Worm (Caenorhabditis elegans) whole organism, L1 larva: ENCODE data around the gene vps-33.1.

Experiments used
- C16A3.4 ChIP-seq: fragments of 150-350 bp; optimal IDR thresholded peaks from 2 replicates; lab custom pipeline; 2014; ENCODE audit warnings: missing biosample characterization, missing genetic modification characterization
- C34B4.2 ChIP-seq: sonication (generic microtip); optimal IDR thresholded peaks from 2 replicates; lab custom pipeline; 2017; ENCODE audit warnings: mild to moderate bottlenecking, missing genetic modification characterization, missing compliant biosample characterization
- F16B12.6 ChIP-seq: fragments of 150-350 bp; optimal IDR thresholded peaks from 2 replicates; lab custom pipeline; 2014; ENCODE audit warnings: missing biosample characterization, missing genetic modification characterization
- Y116A8C.19 ChIP-seq: sonication (generic microtip); optimal IDR thresholded peaks from 2 replicates; lab custom pipeline; 2016; ENCODE audit warnings: missing compliant biosample characterization, missing genetic modification characterization, borderline replicate concordance
- alr-1 ChIP-seq: fragments of 200-800 bp; sonication (Bioruptor generic); optimal IDR thresholded peaks from 2 replicates; lab custom pipeline; 2018; ENCODE audit warnings: borderline replicate concordance, mild to moderate bottlenecking, missing genetic modification characterization, missing compliant biosample characterization
- blmp-1 ChIP-seq: fragments of 150-350 bp; optimal IDR thresholded peaks from 2 replicates; lab custom pipeline; 2014; ENCODE audit warnings: missing biosample characterization, missing genetic modification characterization
- ceh-63 ChIP-seq: fragments of 200-800 bp; sonication (Bioruptor generic); optimal IDR thresholded peaks from 2 replicates; lab custom pipeline; 2018; ENCODE audit warnings: mild to moderate bottlenecking, missing genetic modification characterization, missing compliant biosample characterization
- ceh-8 ChIP-seq: fragments of 200-800 bp; sonication (Bioruptor generic); optimal IDR thresholded peaks from 2 replicates; lab custom pipeline; 2018; ENCODE audit warnings: mild to moderate bottlenecking, missing genetic modification characterization, moderate library complexity, missing compliant biosample characterization
- ceh-82 ChIP-seq, 3 experiments: fragments of 150-350 bp in 1 of 3; sonication (generic microtip) in 2 of 3; optimal IDR thresholded peaks; 2 replicates each; lab custom pipeline; 2014 to 2017; ENCODE audit warnings: missing biosample characterization in 3 of 3, missing genetic modification characterization in 3 of 3
- ceh-90 ChIP-seq: sonication (generic microtip); optimal IDR thresholded peaks from 2 replicates; lab custom pipeline; 2016; ENCODE audit warnings: missing genetic modification characterization, missing compliant biosample characterization
- ces-1 ChIP-seq: fragments of 150-350 bp; optimal IDR thresholded peaks from 2 replicates; lab custom pipeline; 2014; ENCODE audit warnings: missing biosample characterization, missing genetic modification reagents, missing genetic modification characterization
- efl-1 ChIP-seq, 4 experiments: fragments of 150-350 bp; optimal IDR thresholded peaks in 3 of 4; peaks in 1 of 4; 1 replicate in 1 of 4; 2 replicates in 3 of 4; lab custom pipeline; 2014; ENCODE audit warnings: missing biosample characterization in 2 of 4, missing genetic modification characterization in 2 of 4, missing genetic modification reagents in 2 of 4
- egl-13 ChIP-seq: sonication (generic microtip); optimal IDR thresholded peaks from 2 replicates; lab custom pipeline; 2016; ENCODE audit warnings: missing genotype, missing genetic modification reagents, missing genetic modification characterization, missing compliant biosample characterization
- elt-2 ChIP-seq: sonication (generic microtip); optimal IDR thresholded peaks from 2 replicates; lab custom pipeline; 2016; ENCODE audit warnings: missing genetic modification characterization, mild to moderate bottlenecking, inconsistent platforms, missing compliant biosample characterization, missing genetic modification reagents
- fkh-4 ChIP-seq: sonication (generic microtip); optimal IDR thresholded peaks from 2 replicates; lab custom pipeline; 2016; ENCODE audit warnings: missing compliant biosample characterization, missing genetic modification characterization, borderline replicate concordance
- fos-1 ChIP-seq: fragments of 150-350 bp; optimal IDR thresholded peaks from 2 replicates; lab custom pipeline; 2014; ENCODE audit warnings: missing biosample characterization, missing genetic modification characterization
- hlh-17 ChIP-seq: fragments of 200-800 bp; sonication (Bioruptor generic); optimal IDR thresholded peaks from 2 replicates; lab custom pipeline; 2018; ENCODE audit warnings: missing genetic modification characterization, mild to moderate bottlenecking, missing compliant biosample characterization, moderate library complexity, borderline replicate concordance
- hlh-4 ChIP-seq: sonication (generic microtip); optimal IDR thresholded peaks from 2 replicates; lab custom pipeline; 2016; ENCODE audit warnings: mild to moderate bottlenecking, missing genetic modification characterization, missing compliant biosample characterization
- hpl-2 ChIP-seq: fragments of 150-350 bp; optimal IDR thresholded peaks from 2 replicates; lab custom pipeline; 2014; ENCODE audit warnings: missing biosample characterization, missing genetic modification reagents, missing genetic modification characterization
- irx-1 ChIP-seq: sonication (generic microtip); optimal IDR thresholded peaks from 2 replicates; lab custom pipeline; 2016; ENCODE audit warnings: missing genetic modification characterization, missing compliant biosample characterization
- jun-1 ChIP-seq: fragments of 150-350 bp; optimal IDR thresholded peaks from 2 replicates; lab custom pipeline; 2014; ENCODE audit warnings: missing biosample characterization, missing genetic modification reagents, missing genetic modification characterization
- lin-13 ChIP-seq: fragments of 150-350 bp; optimal IDR thresholded peaks from 2 replicates; lab custom pipeline; 2014; ENCODE audit warnings: missing biosample characterization, missing genetic modification reagents, missing genetic modification characterization
- lin-14 ChIP-seq: fragments of 200-800 bp; sonication (Bioruptor generic); optimal IDR thresholded peaks from 2 replicates; lab custom pipeline; 2018; ENCODE audit warnings: mild to moderate bottlenecking, missing genetic modification characterization, moderate library complexity, missing compliant biosample characterization
- lin-15B ChIP-seq: fragments of 150-350 bp; sonication (generic microtip); optimal IDR thresholded peaks from 3 replicates; lab custom pipeline; 2014; ENCODE audit warnings: missing biosample characterization, missing genetic modification characterization
- lin-35 ChIP-seq, 2 experiments: fragments of 150-350 bp; optimal IDR thresholded peaks; 2 replicates each; lab custom pipeline; 2014; ENCODE audit warnings: missing biosample characterization in 2 of 2, missing genetic modification characterization in 2 of 2, missing genetic modification reagents in 2 of 2
- lsy-2 ChIP-seq, 2 experiments: fragments of 150-350 bp; optimal IDR thresholded peaks; 2 replicates each; lab custom pipeline; 2014; ENCODE audit warnings: missing biosample characterization in 2 of 2, missing genetic modification characterization in 2 of 2
- mab-9 ChIP-seq: fragments of 200-800 bp; sonication (Bioruptor generic); IDR thresholded peaks from 2 replicates; pipeline ENCODE4 v1.3.6; 2022; ENCODE audit warnings: missing genetic modification reagents, missing genetic modification characterization, missing compliant biosample characterization
- mdl-1 ChIP-seq, 2 experiments: fragments of 150-350 bp; optimal IDR thresholded peaks; 2 replicates each; lab custom pipeline; 2014 to 2017; ENCODE audit warnings: missing biosample characterization in 2 of 2, missing genetic modification characterization in 2 of 2, inconsistent platforms in 1 of 2
- mep-1 ChIP-seq: fragments of 150-350 bp; optimal IDR thresholded peaks from 2 replicates; lab custom pipeline; 2014; ENCODE audit warnings: missing biosample characterization, missing genetic modification characterization
- nhr-11 ChIP-seq: fragments of 150-350 bp; optimal IDR thresholded peaks from 2 replicates; lab custom pipeline; 2014; ENCODE audit warnings: missing biosample characterization, missing genetic modification characterization
- nhr-19 ChIP-seq: fragments of 200-800 bp; sonication (Bioruptor generic); conservative IDR thresholded peaks from 2 replicates; pipeline ENCODE4 v1.3.6; 2022; ENCODE audit warnings: missing genetic modification characterization, missing compliant biosample characterization
- nhr-237 ChIP-seq: fragments of 150-350 bp; optimal IDR thresholded peaks from 2 replicates; lab custom pipeline; 2014; ENCODE audit warnings: missing biosample characterization, missing genetic modification characterization
- nhr-76 ChIP-seq: sonication (generic microtip); optimal IDR thresholded peaks from 2 replicates; lab custom pipeline; 2017; ENCODE audit warnings: missing biosample characterization, missing genetic modification characterization
- nhr-77 ChIP-seq: fragments of 150-350 bp; optimal IDR thresholded peaks from 2 replicates; lab custom pipeline; 2014; ENCODE audit warnings: missing biosample characterization, missing genetic modification characterization
- nhr-85 ChIP-seq: sonication (generic microtip); peaks from one replicate; lab custom pipeline; 2016; ENCODE audit warnings: missing genetic modification characterization, inconsistent platforms, missing compliant biosample characterization
- nhr-90 ChIP-seq: sonication (generic microtip); optimal IDR thresholded peaks from 2 replicates; lab custom pipeline; 2016; ENCODE audit warnings: mild to moderate bottlenecking, missing genetic modification characterization, missing compliant biosample characterization; ENCODE audit not compliant: poor library complexity
- pag-3 ChIP-seq: sonication (generic microtip); optimal IDR thresholded peaks from 2 replicates; lab custom pipeline; 2017; ENCODE audit warnings: missing genetic modification characterization, mild to moderate bottlenecking, missing compliant biosample characterization, antibody characterized with exemption, borderline replicate concordance; ENCODE audit not compliant: insufficient read depth
- pqm-1 ChIP-seq: sonication (generic microtip); optimal IDR thresholded peaks from 3 replicates; lab custom pipeline; 2017; ENCODE audit warnings: missing biosample characterization, missing genetic modification characterization
- snpc-4 ChIP-seq: fragments of 150-350 bp; optimal IDR thresholded peaks from 2 replicates; lab custom pipeline; 2014; ENCODE audit warnings: missing biosample characterization, missing genetic modification characterization
- snu-23 ChIP-seq: sonication (generic microtip); optimal IDR thresholded peaks from 2 replicates; lab custom pipeline; 2016; ENCODE audit warnings: missing genetic modification characterization, missing compliant biosample characterization
- sox-4 ChIP-seq: sonication (generic microtip); optimal IDR thresholded peaks from 2 replicates; lab custom pipeline; 2016; ENCODE audit warnings: missing genetic modification characterization, missing compliant biosample characterization
- swsn-7 ChIP-seq: sonication (generic microtip); optimal IDR thresholded peaks from 2 replicates; lab custom pipeline; 2016; ENCODE audit warnings: missing genetic modification characterization, missing compliant biosample characterization
- tbx-2 ChIP-seq: sonication (generic microtip); optimal IDR thresholded peaks from 2 replicates; lab custom pipeline; 2016; ENCODE audit warnings: missing genetic modification characterization, missing compliant biosample characterization
- tlp-1 ChIP-seq: fragments of 150-350 bp; optimal IDR thresholded peaks from 2 replicates; lab custom pipeline; 2014; ENCODE audit warnings: missing biosample characterization, missing genetic modification characterization
- unc-130 ChIP-seq: fragments of 150-350 bp; optimal IDR thresholded peaks from 2 replicates; lab custom pipeline; 2017; ENCODE audit warnings: missing biosample characterization, missing genetic modification characterization, inconsistent platforms
- unc-86 ChIP-seq: sonication (generic microtip); optimal IDR thresholded peaks from 2 replicates; lab custom pipeline; 2016; ENCODE audit warnings: missing genetic modification characterization, missing compliant biosample characterization
- zag-1 ChIP-seq: fragments of 150-350 bp; optimal IDR thresholded peaks from 2 replicates; lab custom pipeline; 2014; ENCODE audit warnings: missing biosample characterization, missing genetic modification characterization
- ztf-4 ChIP-seq: fragments of 150-350 bp; optimal IDR thresholded peaks from 2 replicates; lab custom pipeline; 2014; ENCODE audit warnings: missing biosample characterization, missing genetic modification characterization

The vps-33.1 gene

ce11 chrIII:8689655-8690054, 11.1 kb upstream of the vps-33.1 start, which contains the start of gene B0303.4 (continued):
- TF ChIP-seq lsy-2 (tag; optimal IDR thresholded peaks at IDR 0.05; lab: Kevin White, UChicago), result peak; percentile 76
- TF ChIP-seq irx-1 (tag; lab: Kevin White, UChicago), result no peak
- no peak for TF ChIP-seq ceh-63 (GFP tag; lab: Kevin White, UChicago)
- TF ChIP-seq snu-23 (GFP tag; lab: Kevin White, UChicago), result peak; percentile 74
- no peak for TF ChIP-seq ces-1 (GFP tag; lab: Kevin White, UChicago)

- TF ChIP-seq ceh-63 (GFP tag; lab: Kevin White, UChicago) (no peak), hlh-17 (GFP tag; lab: Kevin White, UChicago) (no peak), jun-1 (tag; lab: Kevin White, UChicago) (no peak), tlp-1 (tag; lab: Kevin White, UChicago) (no peak), nhr-237 (tag; lab: Kevin White, UChicago) (no peak), unc-86 (tag; lab: Kevin White, UChicago) (no peak), pqm-1 (tag; lab: Kevin White, UChicago) (no peak), tbx-2 (tag; lab: Kevin White, UChicago) (no peak), nhr-77 (tag; lab: Kevin White, UChicago) (no peak), egl-13 (tag; lab: Kevin White, UChicago) (no peak), C34B4.2 (tag; lab: Kevin White, UChicago) (no peak), mab-9 (GFP tag; lab: Robert Waterston, UW) (no peak), nhr-90 (tag; lab: Kevin White, UChicago) (no peak), pag-3 (tag; lab: Kevin White, UChicago) (no peak)
Measured at ce11 chrIII:8693322-8693721, 7.4 kb upstream of the vps-33.1 start, which contains the start of gene B0303.7. Gene B0303.7, plus strand, starts transcription at chrIII:8693622.

DNA sequence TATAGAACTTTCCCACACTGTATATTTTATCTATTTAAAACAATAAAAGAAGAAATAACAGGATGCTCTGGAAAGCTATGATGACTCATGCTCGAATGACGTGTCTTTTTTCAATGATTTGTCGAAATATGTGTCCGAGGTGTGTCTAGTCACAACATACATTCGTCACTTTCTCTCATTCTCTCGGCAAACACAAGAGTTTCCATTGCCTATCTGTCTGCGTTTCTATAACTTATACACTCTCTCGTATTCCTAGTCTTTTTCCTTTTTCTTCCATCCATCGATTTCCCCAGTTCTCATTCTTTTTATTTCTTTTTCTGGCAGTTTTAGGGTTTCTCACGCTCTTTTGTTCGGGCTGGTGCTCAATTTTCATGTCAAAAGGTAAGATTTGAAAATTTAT, 4.0 kb upstream of the vps-33.1 start:
- TF ChIP-seq nhr-90 (tag; lab: Kevin White, UChicago) (no peak), tbx-2 (tag; lab: Kevin White, UChicago) (no peak), irx-1 (tag; lab: Kevin White, UChicago) (no peak), nhr-85 (no peak), nhr-11 (no peak), Y116A8C.19 (tag; lab: Kevin White, UChicago) (no peak), ceh-82 (tag; optimal IDR thresholded peaks at IDR 0.05; lab: Kevin White, UChicago) (peak in 1 of 3 experiments; percentile 35), C16A3.4 (no peak), nhr-19 (no peak), jun-1 (tag; lab: Kevin White, UChicago) (no peak), hlh-4 (tag; lab: Kevin White, UChicago) (no peak), lin-13 (GFP tag; lab: Kevin White, UChicago) (no peak), C34B4.2 (tag; lab: Kevin White, UChicago) (no peak), efl-1 (optimal IDR thresholded peaks at IDR 0.05; lab: Kevin White, UChicago) (peak; percentile 51 to 55), efl-1 (GFP tag; optimal IDR thresholded peaks at IDR 0.05 in 1 of 2; lab: Kevin White, UChicago) (peak; percentile 27 to 79), unc-130 (tag; lab: Kevin White, UChicago) (no peak), fos-1 (tag; lab: Kevin White, UChicago) (peak; percentile 42), alr-1 (tag; lab: Kevin White, UChicago) (no peak), fkh-4 (no peak), nhr-76 (tag; lab: Kevin White, UChicago) (no peak), blmp-1 (tag; lab: Kevin White, UChicago) (peak; percentile 92), mdl-1 (tag; optimal IDR thresholded peaks at IDR 0.05; lab: Kevin White, UChicago) (no peak), mep-1 (tag; lab: Kevin White, UChicago) (peak; percentile 14), ceh-90 (tag; lab: Kevin White, UChicago) (no peak), F16B12.6 (tag; lab: Kevin White, UChicago) (no peak), lin-14 (peak; percentile 66), hlh-17 (GFP tag; lab: Kevin White, UChicago) (no peak), elt-2 (tag; lab: Kevin White, UChicago) (no peak), hpl-2 (no peak), lin-35 (GFP tag; optimal IDR thresholded peaks at IDR 0.05; lab: Kevin White, UChicago) (peak; percentile 27 to 46), zag-1 (tag; lab: Kevin White, UChicago) (no peak), snpc-4 (tag; lab: Kevin White, UChicago) (no peak), ceh-8 (GFP tag; lab: Kevin White, UChicago) (no peak), ztf-4 (tag; lab: Kevin White, UChicago) (no peak), sox-4 (no peak), lin-15B (no peak), swsn-7 (peak; percentile 15)
